Fruit fly (Drosophila melanogaster) whole organism, embryonic: Measurements from ENCODE around the gene CG4041.

Source experiments
- Ada2b ChIP-seq: fragments of 200-800 bp; sonication (Bioruptor generic); IDR thresholded peaks from 2 replicates; pipeline ENCODE4 v1.3.6; 2022; ENCODE audit warnings: missing biosample characterization, missing genetic modification characterization
- CG10147 ChIP-seq: fragments of 200-800 bp; sonication (Bioruptor generic); optimal IDR thresholded peaks from 2 replicates; lab custom pipeline; 2019; ENCODE audit warnings: missing biosample characterization, mild to moderate bottlenecking, missing genetic modification characterization, moderate library complexity
- CG10366 ChIP-seq: fragments of 200-800 bp; sonication (Bioruptor generic); IDR thresholded peaks from 2 replicates; pipeline ENCODE4 v1.3.6; 2022; ENCODE audit warnings: missing biosample characterization, missing genetic modification characterization
- CG10462 ChIP-seq: fragments of 200-800 bp; sonication (Bioruptor generic); optimal IDR thresholded peaks from 2 replicates; lab custom pipeline; 2016; ENCODE audit warnings: missing biosample characterization, missing genetic modification characterization
- CG11247 ChIP-seq: fragments of 200-800 bp; sonication (Bioruptor generic); IDR thresholded peaks from 2 replicates; pipeline ENCODE4 v1.3.6; 2022; ENCODE audit warnings: missing biosample characterization, missing genetic modification characterization
- CG11456 ChIP-seq: fragments of 200-800 bp; sonication (Bioruptor generic); IDR thresholded peaks from 3 replicates; pipeline ENCODE4 v1.3.6; 2022; ENCODE audit warnings: missing biosample characterization, missing genetic modification characterization
- CG12071 ChIP-seq: fragments of 200-800 bp; sonication (Bioruptor generic); optimal IDR thresholded peaks from 3 replicates; lab custom pipeline; 2018; ENCODE audit warnings: missing biosample characterization, mild to moderate bottlenecking, missing genetic modification characterization
- CG12104 ChIP-seq: fragments of 200-800 bp; sonication (Bioruptor generic); optimal IDR thresholded peaks from 3 replicates; lab custom pipeline; 2016; ENCODE audit warnings: missing biosample characterization, missing genetic modification characterization
- CG1603 ChIP-seq: fragments of 200-800 bp; sonication (Bioruptor generic); optimal IDR thresholded peaks from 2 replicates; lab custom pipeline; 2019; ENCODE audit warnings: missing biosample characterization, mild to moderate bottlenecking, missing genetic modification characterization, moderate library complexity
- CG17361 ChIP-seq: fragments of 200-800 bp; sonication (Bioruptor generic); IDR thresholded peaks from 3 replicates; pipeline ENCODE4 v1.3.6; 2022; ENCODE audit warnings: missing biosample characterization, missing genetic modification characterization
- CG2199 ChIP-seq: fragments of 200-800 bp; sonication (Bioruptor generic); IDR thresholded peaks from 3 replicates; pipeline ENCODE4 v1.3.6; 2022; ENCODE audit warnings: missing biosample characterization, missing genetic modification characterization
- CG2678 ChIP-seq: fragments of 200-800 bp; sonication (Bioruptor generic); optimal IDR thresholded peaks from 3 replicates; lab custom pipeline; 2019; ENCODE audit warnings: missing biosample characterization, mild to moderate bottlenecking, missing genetic modification characterization, moderate library complexity
- CG32772 ChIP-seq: fragments of 200-800 bp; sonication (Bioruptor generic); IDR thresholded peaks from 2 replicates; pipeline ENCODE4 v1.3.6; 2022; ENCODE audit warnings: missing biosample characterization, missing genetic modification characterization
- CG43689 ChIP-seq: fragments of 200-800 bp; sonication (Bioruptor generic); IDR thresholded peaks from 2 replicates; pipeline ENCODE4 v1.3.6; 2022; ENCODE audit warnings: missing biosample characterization, missing genetic modification characterization
- CG4707 ChIP-seq: fragments of 200-800 bp; sonication (Bioruptor generic); optimal IDR thresholded peaks from 2 replicates; lab custom pipeline; 2018; ENCODE audit warnings: missing biosample characterization, mild to moderate bottlenecking, missing genetic modification characterization, moderate library complexity
- CG6175 ChIP-seq: fragments of 200-800 bp; sonication (Bioruptor generic); IDR thresholded peaks from 3 replicates; pipeline ENCODE4 v1.3.6; 2022; ENCODE audit warnings: missing biosample characterization, missing genetic modification characterization
- CG6813 ChIP-seq: fragments of 200-800 bp; sonication (Bioruptor generic); optimal IDR thresholded peaks from 2 replicates; lab custom pipeline; 2017; ENCODE audit warnings: missing biosample characterization, missing genetic modification characterization, mild to moderate bottlenecking, moderate library complexity, missing genetic modification reagents
- CG8478 ChIP-seq: fragments of >200 bp; optimal IDR thresholded peaks from 2 replicates; lab custom pipeline; 2018
- CG9727 ChIP-seq: fragments of 200-800 bp; sonication (Bioruptor generic); optimal IDR thresholded peaks from 3 replicates; lab custom pipeline; 2017; ENCODE audit warnings: missing biosample characterization, mild to moderate bottlenecking, missing genetic modification characterization
- Camta ChIP-seq: fragments of 200-800 bp; sonication (Bioruptor generic); optimal IDR thresholded peaks from 2 replicates; lab custom pipeline; 2016; ENCODE audit warnings: missing biosample characterization, missing genetic modification characterization
- CoRest ChIP-seq: fragments of 200-800 bp; sonication (Bioruptor generic); optimal IDR thresholded peaks from 3 replicates; lab custom pipeline; 2018; ENCODE audit warnings: missing biosample characterization, mild to moderate bottlenecking, missing genetic modification characterization, moderate library complexity
- Dad ChIP-seq: fragments of 200-800 bp; sonication (Bioruptor generic); optimal IDR thresholded peaks from 3 replicates; lab custom pipeline; 2016; ENCODE audit warnings: missing biosample characterization, missing genetic modification characterization
- Deaf1 ChIP-seq: fragments of 200-800 bp; optimal IDR thresholded peaks from 3 replicates; lab custom pipeline; 2019; ENCODE audit warnings: missing biosample characterization, mild to moderate bottlenecking, missing genetic modification characterization, moderate library complexity
- HHEX ChIP-seq: fragments of 200-800 bp; sonication (Bioruptor generic); optimal IDR thresholded peaks from 3 replicates; lab custom pipeline; 2017; ENCODE audit warnings: missing biosample characterization, mild to moderate bottlenecking, missing genetic modification characterization, missing genetic modification reagents
- MESR4 ChIP-seq: fragments of 200-800 bp; sonication (Bioruptor generic); optimal IDR thresholded peaks from 2 replicates; lab custom pipeline; 2018; ENCODE audit warnings: missing biosample characterization, mild to moderate bottlenecking, missing genetic modification characterization, moderate library complexity
- Med ChIP-seq: fragments of 200-800 bp; sonication (Bioruptor generic); peaks from one replicate; lab custom pipeline; 2016; ENCODE audit warnings: missing biosample characterization, missing genetic modification characterization, mild to moderate bottlenecking, inconsistent platforms, moderate library complexity
- NC2β ChIP-seq: fragments of 200-800 bp; sonication (Bioruptor generic); optimal IDR thresholded peaks from 2 replicates; lab custom pipeline; 2016; ENCODE audit warnings: missing biosample characterization, missing genetic modification characterization
- NK7.1 ChIP-seq: fragments of 200-800 bp; sonication (Bioruptor generic); optimal IDR thresholded peaks from 3 replicates; lab custom pipeline; 2016; ENCODE audit warnings: missing biosample characterization, missing genetic modification characterization
- Nf-YC ChIP-seq: fragments of 200-800 bp; optimal IDR thresholded peaks from 3 replicates; lab custom pipeline; 2019; ENCODE audit warnings: missing biosample characterization, mild to moderate bottlenecking, missing genetic modification characterization, moderate library complexity
- Oaz ChIP-seq: fragments of 200-800 bp; sonication (Bioruptor generic); IDR thresholded peaks from 2 replicates; pipeline ENCODE4 v1.3.6; 2022; ENCODE audit warnings: missing biosample characterization, missing genetic modification characterization
- Pdp1 ChIP-seq, 2 experiments: fragments of 200-800 bp; sonication (Bioruptor generic); optimal IDR thresholded peaks; 3 replicates each; lab custom pipeline; 2016; ENCODE audit warnings: missing biosample characterization in 2 of 2, missing genetic modification characterization in 2 of 2, mild to moderate bottlenecking in 1 of 2, moderate library complexity in 1 of 2
- Side ChIP-seq: fragments of 200-800 bp; sonication (Bioruptor generic); optimal IDR thresholded peaks from 2 replicates; lab custom pipeline; 2016; ENCODE audit warnings: missing biosample characterization, missing genetic modification characterization
- Trl ChIP-seq, 3 experiments: fragments of >200 bp in 2 of 3; fragments of 200-800 bp in 1 of 3; sonication (Bioruptor generic) in 1 of 3; optimal IDR thresholded peaks; 2 replicates in 1 of 3; 3 replicates in 2 of 3; lab custom pipeline; 2016 to 2017; ENCODE audit warnings: missing biosample characterization in 1 of 3, missing genetic modification characterization in 1 of 3
- cg ChIP-seq: fragments of 200-800 bp; sonication (Bioruptor generic); optimal IDR thresholded peaks from 3 replicates; lab custom pipeline; 2019; ENCODE audit warnings: missing biosample characterization, mild to moderate bottlenecking, missing genetic modification characterization, moderate library complexity
- insv ChIP-seq, 2 experiments: fragments of 200-800 bp; sonication (Bioruptor generic); optimal IDR thresholded peaks; 3 replicates each; lab custom pipeline; 2016 to 2018; ENCODE audit warnings: missing biosample characterization in 2 of 2, missing genetic modification characterization in 2 of 2
- kah ChIP-seq: fragments of 200-800 bp; sonication (Bioruptor generic); optimal IDR thresholded peaks from 2 replicates; lab custom pipeline; 2018; ENCODE audit warnings: missing biosample characterization, mild to moderate bottlenecking, missing genetic modification characterization
- ken ChIP-seq: fragments of 200-800 bp; sonication (Bioruptor generic); IDR thresholded peaks from 3 replicates; pipeline ENCODE4 v1.3.6; 2022; ENCODE audit warnings: missing biosample characterization, missing genetic modification characterization
- lola ChIP-seq, 3 experiments: fragments of >200 bp in 2 of 3; fragments of 200-800 bp in 1 of 3; sonication (Bioruptor generic) in 1 of 3; optimal IDR thresholded peaks; 2 replicates each; lab custom pipeline; 2017 to 2019; ENCODE audit warnings: missing biosample characterization in 3 of 3, missing genetic modification characterization in 3 of 3, mild to moderate bottlenecking in 1 of 3, moderate library complexity in 1 of 3
- nmo ChIP-seq: fragments of 200-800 bp; sonication (Bioruptor generic); optimal IDR thresholded peaks from 2 replicates; lab custom pipeline; 2018; ENCODE audit warnings: missing biosample characterization, mild to moderate bottlenecking, missing genetic modification characterization, moderate library complexity
- pan ChIP-seq, 4 experiments: fragments of >200 bp in 3 of 4; fragments of 200-800 bp in 1 of 4; sonication (Bioruptor generic) in 1 of 4; optimal IDR thresholded peaks in 3 of 4; IDR thresholded peaks in 1 of 4; 2 replicates each; pipeline versions ENCODE4 v1.3.6 to Lab custom; 2017 to 2022; ENCODE audit warnings: missing biosample characterization in 2 of 4, missing genetic modification characterization in 2 of 4, mixed read lengths in 1 of 4
- psq ChIP-seq: fragments of 200-800 bp; sonication (Bioruptor generic); optimal IDR thresholded peaks from 2 replicates; lab custom pipeline; 2017; ENCODE audit warnings: missing biosample characterization, missing genetic modification characterization
- rib ChIP-seq: fragments of 200-800 bp; sonication (Bioruptor generic); IDR thresholded peaks from 2 replicates; pipeline ENCODE4 v1.3.6; 2022; ENCODE audit warnings: missing biosample characterization, missing genetic modification characterization
- shn ChIP-seq: fragments of 200-800 bp; sonication (Bioruptor generic); optimal IDR thresholded peaks from 3 replicates; lab custom pipeline; 2016; ENCODE audit warnings: missing biosample characterization, missing genetic modification characterization
- so ChIP-seq: fragments of 200-800 bp; sonication (Bioruptor generic); IDR thresholded peaks from 3 replicates; pipeline ENCODE4 v1.3.6; 2022; ENCODE audit warnings: missing biosample characterization, missing genetic modification characterization
- tna ChIP-seq: fragments of 200-800 bp; sonication (Bioruptor generic); IDR thresholded peaks from 2 replicates; pipeline ENCODE4 v1.3.6; 2022; ENCODE audit warnings: missing biosample characterization, missing genetic modification characterization; ENCODE audit not compliant: partially characterized antibody
- unc-4 ChIP-seq: fragments of 200-800 bp; sonication (Bioruptor generic); IDR thresholded peaks from 2 replicates; pipeline ENCODE4 v1.3.6; 2022; ENCODE audit warnings: missing biosample characterization, missing genetic modification characterization; ENCODE audit not compliant: partially characterized antibody
- vnd ChIP-seq: fragments of 200-800 bp; sonication (Bioruptor generic); IDR thresholded peaks from 3 replicates; pipeline ENCODE4 v1.3.6; 2022; ENCODE audit warnings: missing biosample characterization, missing genetic modification characterization; ENCODE audit not compliant: partially characterized antibody
- wdn ChIP-seq: fragments of 200-800 bp; sonication (Bioruptor generic); IDR thresholded peaks from 2 replicates; pipeline ENCODE4 v1.3.6; 2022; ENCODE audit warnings: missing biosample characterization, missing genetic modification characterization
- zen2 ChIP-seq: fragments of 200-800 bp; sonication (Bioruptor generic); IDR thresholded peaks from 3 replicates; pipeline ENCODE4 v1.3.6; 2022; ENCODE audit warnings: missing biosample characterization, missing genetic modification characterization; ENCODE audit not compliant: partially characterized antibody

CG4041 gene

dm6 chrX:4940527-4940926 is 22.3 kb upstream of the CG4041 start (continued):
- no peak for TF ChIP-seq Nf-YC
- no peak for TF ChIP-seq Side (GFP tag; lab: Kevin White, UChicago)
- TF ChIP-seq cg (GFP tag; lab: Kevin White, UChicago): peak; percentile 52
- no peak for TF ChIP-seq lola (GFP tag; optimal IDR thresholded peaks at IDR 0.05; lab: Kevin White, UChicago)
- TF ChIP-seq zen2 (GFP tag; lab: Robert Waterston, UW): no peak
- TF ChIP-seq CoRest (tag; lab: Kevin White, UChicago): no peak
- TF ChIP-seq insv (GFP tag; optimal IDR thresholded peaks at IDR 0.05; lab: Kevin White, UChicago): no peak
- no peak for TF ChIP-seq NK7.1 (GFP tag; lab: Kevin White, UChicago)
- no peak for TF ChIP-seq CG10462 (GFP tag; lab: Kevin White, UChicago)
- TF ChIP-seq Med (GFP tag; lab: Kevin White, UChicago): peak; percentile 53
- TF ChIP-seq kah (GFP tag; lab: Kevin White, UChicago): no peak
- no peak for TF ChIP-seq CG43689
- TF ChIP-seq shn (GFP tag; lab: Kevin White, UChicago): no peak
- no peak for TF ChIP-seq CG17361 (GFP tag; lab: Robert Waterston, UW)
- TF ChIP-seq ken: no peak
- no peak for TF ChIP-seq psq (GFP tag; lab: Kevin White, UChicago)
- no peak for TF ChIP-seq Pdp1 (GFP tag; optimal IDR thresholded peaks at IDR 0.05; lab: Kevin White, UChicago)
- TF ChIP-seq Deaf1: no peak
- no peak for TF ChIP-seq CG11247 (GFP tag; lab: Robert Waterston, UW)
- no peak for TF ChIP-seq so (GFP tag; lab: Robert Waterston, UW)
- TF ChIP-seq CG10366 (GFP tag; lab: Robert Waterston, UW): no peak
- no peak for TF ChIP-seq CG2199 (GFP tag; lab: Robert Waterston, UW)
- TF ChIP-seq CG32772: peak; percentile 55; the same call in 1 of the 2 replicates
- TF ChIP-seq tna (GFP tag; lab: Robert Waterston, UW): no peak
- TF ChIP-seq Oaz (GFP tag; lab: Robert Waterston, UW): no peak
- no peak for TF ChIP-seq CG12071 (GFP tag; lab: Kevin White, UChicago)
- TF ChIP-seq NC2β (GFP tag; lab: Kevin White, UChicago): no peak

DNA sequence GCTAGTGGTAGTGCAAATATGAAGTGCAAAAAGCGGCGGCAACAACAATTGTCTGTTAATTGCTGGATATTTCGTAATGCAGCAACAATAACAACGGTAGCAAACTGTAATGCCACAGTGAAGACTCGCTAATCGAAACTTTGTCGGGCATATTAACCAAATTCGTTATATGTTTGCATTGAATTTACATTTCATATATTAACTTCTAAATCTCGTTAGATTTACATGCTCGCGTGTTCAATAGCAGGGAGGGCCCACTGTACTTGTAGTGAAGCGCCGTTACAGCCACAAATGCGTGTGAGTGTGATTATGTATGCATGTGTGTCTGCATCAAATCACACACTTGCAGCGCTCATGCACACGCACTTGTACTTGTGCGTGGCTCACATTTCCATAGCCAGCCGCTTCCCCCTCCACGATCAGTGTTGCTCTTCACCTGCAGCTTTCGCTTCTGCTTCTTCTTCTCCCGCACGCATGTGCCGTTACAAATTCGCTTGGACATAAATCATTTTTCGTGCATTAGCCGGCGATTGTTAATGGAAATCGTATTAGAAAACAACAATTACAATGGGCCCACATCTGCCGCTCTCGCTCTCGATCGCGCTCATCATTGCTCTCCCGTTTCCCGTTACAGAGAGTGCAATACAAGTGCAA is 21.7 kb upstream of the CG4041 start:
- TF ChIP-seq pan (optimal IDR thresholded peaks at IDR 0.05; lab: Kevin White, UChicago) (no peak), pan (GFP tag; optimal IDR thresholded peaks at IDR 0.05 in 1 of 2, IDR thresholded peaks at IDR 0.05 in 1 of 2) (peak in 1 of 2 experiments; percentile 96), CG2678 (peak; percentile 93), CG11456 (peak; percentile 95), Camta (GFP tag; lab: Kevin White, UChicago) (peak; percentile 94), CG9727 (GFP tag; lab: Kevin White, UChicago) (peak; percentile 93), nmo (peak; percentile 95), Dad (GFP tag; lab: Kevin White, UChicago) (peak; percentile 89), CG1603 (tag; lab: Kevin White, UChicago) (peak; percentile 98), CG8478 (lab: Kevin White, UChicago) (no peak), HHEX (GFP tag; lab: Kevin White, UChicago) (peak; percentile 91), CG12104 (GFP tag; lab: Kevin White, UChicago) (peak; percentile 88), rib (GFP tag; lab: Robert Waterston, UW) (peak; percentile 71), CG6813 (GFP tag; lab: Kevin White, UChicago) (peak; percentile 89), CG6175 (GFP tag; lab: Robert Waterston, UW) (peak; percentile 60; the same call in 1 of the 3 replicates), Ada2b (peak; percentile 96), unc-4 (no peak), psq (GFP tag; lab: Kevin White, UChicago) (peak; percentile 42), CG10147 (peak; percentile 73), wdn (GFP tag; lab: Robert Waterston, UW) (peak; percentile 75; the same call in 1 of the 2 replicates), CG4707 (GFP tag; lab: Kevin White, UChicago) (peak; percentile 93), vnd (no peak), Trl (optimal IDR thresholded peaks at IDR 0.05; lab: Kevin White, UChicago) (peak; percentile 0 to 42), Trl (GFP tag; optimal IDR thresholded peaks at IDR 0.05; lab: Kevin White, UChicago) (peak; percentile 89), MESR4 (GFP tag; lab: Kevin White, UChicago) (peak; percentile 47)
